Worm (Caenorhabditis elegans): ENCODE measurements around the gene zmp-3.

zmp-3 gene

ce11 chrV:2892976-2893375, 16.4 kb downstream of the zmp-3 start, which contains the start of gene srh-127:
srh-127 (plus strand) TSS chrV:2893276.
- TF ChIP-seq cog-1 (tag; optimal IDR thresholded peaks at IDR 0.05) (no peak), med-1 (GFP tag; optimal IDR thresholded peaks at IDR 0.05; ENCODE audit: insufficient read depth) (no peak)

- TF ChIP-seq ref-1 (GFP tag; conservative IDR thresholded peaks at IDR 0.05) (no peak), ztf-29 (GFP tag; IDR thresholded peaks at IDR 0.05) (no peak), tab-1 (GFP tag; IDR thresholded peaks at IDR 0.05) (no peak), med-1 (GFP tag; optimal IDR thresholded peaks at IDR 0.05; ENCODE audit: insufficient read depth) (no peak), flt-1 (GFP tag; IDR thresholded peaks at IDR 0.05) (no peak), cog-1 (tag; optimal IDR thresholded peaks at IDR 0.05) (no peak), T22C8.4 (GFP tag; IDR thresholded peaks at IDR 0.05) (no peak), ztf-23 (GFP tag; IDR thresholded peaks at IDR 0.05) (no peak), klf-2 (GFP tag; conservative IDR thresholded peaks at IDR 0.05) (no peak)
These were observed 17.5 kb downstream of the zmp-3 start, which contains the start of gene F37B4.15 for ce11 chrV:2891927-2892326. F37B4.15 (plus strand) TSS chrV:2892227.

- TF ChIP-seq ref-1 (GFP tag; conservative IDR thresholded peaks at IDR 0.05) (no peak), flt-1 (GFP tag; IDR thresholded peaks at IDR 0.05) (no peak), tab-1 (GFP tag; IDR thresholded peaks at IDR 0.05) (no peak)
These were observed 20.7 kb downstream of the zmp-3 start, which contains the start of gene srw-4 for ce11 chrV:2888681-2889080. srw-4 (minus strand) TSS chrV:2888781.

ce11 chrV:2888265-2888664, 21.2 kb downstream of the zmp-3 start:
- no peak for TF ChIP-seq klf-2 (GFP tag; conservative IDR thresholded peaks at IDR 0.05)
- TF ChIP-seq ztf-23 (GFP tag; IDR thresholded peaks at IDR 0.05) = no peak
- TF ChIP-seq flt-1 (GFP tag; IDR thresholded peaks at IDR 0.05) = no peak
- TF ChIP-seq tab-1 (GFP tag; IDR thresholded peaks at IDR 0.05) = no peak
- no peak for TF ChIP-seq cog-1 (tag; optimal IDR thresholded peaks at IDR 0.05)
- TF ChIP-seq ref-1 (GFP tag; conservative IDR thresholded peaks at IDR 0.05) = no peak
- no peak for TF ChIP-seq T22C8.4 (GFP tag; IDR thresholded peaks at IDR 0.05)
- no peak for TF ChIP-seq med-1 (GFP tag; optimal IDR thresholded peaks at IDR 0.05; ENCODE audit: insufficient read depth)

ce11 chrV:2884411-2884810, 25.0 kb downstream of the zmp-3 start, which contains the start of gene sre-24:
sre-24 (plus strand) TSS chrV:2884711.
- TF ChIP-seq cog-1 (tag; optimal IDR thresholded peaks at IDR 0.05) (no peak), ztf-23 (GFP tag; IDR thresholded peaks at IDR 0.05) (no peak), ztf-29 (GFP tag; IDR thresholded peaks at IDR 0.05) (no peak), T22C8.4 (GFP tag; IDR thresholded peaks at IDR 0.05) (no peak), ref-1 (GFP tag; conservative IDR thresholded peaks at IDR 0.05) (no peak), klf-2 (GFP tag; conservative IDR thresholded peaks at IDR 0.05) (no peak), tab-1 (GFP tag; IDR thresholded peaks at IDR 0.05) (no peak), flt-1 (GFP tag; IDR thresholded peaks at IDR 0.05) (no peak), med-1 (GFP tag; optimal IDR thresholded peaks at IDR 0.05; ENCODE audit: insufficient read depth) (no peak)

ce11 chrV:2883097-2883496, 26.3 kb downstream of the zmp-3 start:
- no peak for TF ChIP-seq T22C8.4 (GFP tag; IDR thresholded peaks at IDR 0.05)
- TF ChIP-seq ref-1 (GFP tag; conservative IDR thresholded peaks at IDR 0.05) = no peak
- no peak for TF ChIP-seq flt-1 (GFP tag; IDR thresholded peaks at IDR 0.05)
- TF ChIP-seq klf-2 (GFP tag; conservative IDR thresholded peaks at IDR 0.05) = no peak
- no peak for TF ChIP-seq ztf-29 (GFP tag; IDR thresholded peaks at IDR 0.05)
- no peak for TF ChIP-seq cog-1 (tag; optimal IDR thresholded peaks at IDR 0.05)
- no peak for TF ChIP-seq ztf-23 (GFP tag; IDR thresholded peaks at IDR 0.05)
- TF ChIP-seq med-1 (GFP tag; optimal IDR thresholded peaks at IDR 0.05; ENCODE audit: insufficient read depth) = no peak
- no peak for TF ChIP-seq tab-1 (GFP tag; IDR thresholded peaks at IDR 0.05)

ce11 chrV:2881565-2881964, 27.9 kb downstream of the zmp-3 start:
- TF ChIP-seq T22C8.4 (GFP tag; IDR thresholded peaks at IDR 0.05) (no peak), flt-1 (GFP tag; IDR thresholded peaks at IDR 0.05) (no peak), cog-1 (tag; optimal IDR thresholded peaks at IDR 0.05) (no peak), ztf-23 (GFP tag; IDR thresholded peaks at IDR 0.05) (no peak), med-1 (GFP tag; optimal IDR thresholded peaks at IDR 0.05; ENCODE audit: insufficient read depth) (no peak), klf-2 (GFP tag; conservative IDR thresholded peaks at IDR 0.05) (no peak), ref-1 (GFP tag; conservative IDR thresholded peaks at IDR 0.05) (no peak), tab-1 (GFP tag; IDR thresholded peaks at IDR 0.05) (no peak), ztf-29 (GFP tag; IDR thresholded peaks at IDR 0.05) (no peak)

ce11 chrV:2881016-2881415, 28.4 kb downstream of the zmp-3 start, which contains the start of gene ifc-1:
ifc-1 (plus strand) TSS chrV:2881393.
- TF ChIP-seq T22C8.4 (GFP tag; IDR thresholded peaks at IDR 0.05) (no peak), ztf-23 (GFP tag; IDR thresholded peaks at IDR 0.05) (no peak), flt-1 (GFP tag; IDR thresholded peaks at IDR 0.05) (no peak), ztf-29 (GFP tag; IDR thresholded peaks at IDR 0.05) (no peak), med-1 (GFP tag; optimal IDR thresholded peaks at IDR 0.05; ENCODE audit: insufficient read depth) (no peak)

ce11 chrV:2880356-2880755, 29.1 kb downstream of the zmp-3 start:
- TF ChIP-seq ztf-23 (GFP tag; IDR thresholded peaks at IDR 0.05) (no peak), T22C8.4 (GFP tag; IDR thresholded peaks at IDR 0.05) (no peak), med-1 (GFP tag; optimal IDR thresholded peaks at IDR 0.05; ENCODE audit: insufficient read depth) (no peak), ztf-29 (GFP tag; IDR thresholded peaks at IDR 0.05) (no peak), klf-2 (GFP tag; conservative IDR thresholded peaks at IDR 0.05) (no peak)

- TF ChIP-seq tab-1 (GFP tag; IDR thresholded peaks at IDR 0.05) (no peak), flt-1 (GFP tag; IDR thresholded peaks at IDR 0.05) (no peak), ref-1 (GFP tag; conservative IDR thresholded peaks at IDR 0.05) (no peak), klf-2 (GFP tag; conservative IDR thresholded peaks at IDR 0.05) (no peak), T22C8.4 (GFP tag; IDR thresholded peaks at IDR 0.05) (no peak), ztf-29 (GFP tag; IDR thresholded peaks at IDR 0.05) (no peak), ztf-23 (GFP tag; IDR thresholded peaks at IDR 0.05) (no peak), med-1 (GFP tag; optimal IDR thresholded peaks at IDR 0.05; ENCODE audit: insufficient read depth) (no peak), cog-1 (tag; optimal IDR thresholded peaks at IDR 0.05) (no peak)
These were observed 29.6 kb downstream of the zmp-3 start, which contains the start of gene str-39 for ce11 chrV:2879801-2880200. str-39 (minus strand) TSS chrV:2879901.
